Fruit fly (Drosophila melanogaster): ENCODE measurements around the gene CG33630.

The CG33630 gene

dm6 chr3R:10070195-10070594, 7.8 kb downstream of the CG33630 start:
- TF ChIP-seq CG1832 (GFP tag; optimal IDR thresholded peaks at IDR 0.05), result peak; percentile 32
- TF ChIP-seq scrt (GFP tag; optimal IDR thresholded peaks at IDR 0.05), result peak; percentile 95
- TF ChIP-seq nerfin-1 (tag; optimal IDR thresholded peaks at IDR 0.05), result peak; percentile 79
- no peak for TF ChIP-seq tio (GFP tag; optimal IDR thresholded peaks at IDR 0.05)
- TF ChIP-seq CG11093 (GFP tag; IDR thresholded peaks at IDR 0.05), result no peak
- TF ChIP-seq Oaz (GFP tag; IDR thresholded peaks at IDR 0.05), result no peak
- no peak for TF ChIP-seq Trl (optimal IDR thresholded peaks at IDR 0.05)
- no peak for TF ChIP-seq Trl (GFP tag; optimal IDR thresholded peaks at IDR 0.05)
- no peak for TF ChIP-seq CG30020 (tag; optimal IDR thresholded peaks at IDR 0.05)
- no peak for TF ChIP-seq Tbp (GFP tag; optimal IDR thresholded peaks at IDR 0.05)
- TF ChIP-seq caup (GFP tag; optimal IDR thresholded peaks at IDR 0.05; ENCODE audit: severe bottlenecking), result no peak
- no peak for TF ChIP-seq Hmx (GFP tag; optimal IDR thresholded peaks at IDR 0.05)
- no peak for TF ChIP-seq E2f1 (GFP tag; IDR thresholded peaks at IDR 0.05)
- no peak for TF ChIP-seq CrebB (tag; optimal IDR thresholded peaks at IDR 0.05)
- TF ChIP-seq D19A (tag; optimal IDR thresholded peaks at IDR 0.05), result no peak
- no peak for TF ChIP-seq Ptx1 (GFP tag; IDR thresholded peaks at IDR 0.05)
- peak; percentile 39; the same call in 1 of the 2 replicates for TF ChIP-seq onecut (GFP tag; IDR thresholded peaks at IDR 0.05)
- TF ChIP-seq fru (optimal IDR thresholded peaks at IDR 0.05), result no peak
- TF ChIP-seq Deaf1 (tag; optimal IDR thresholded peaks at IDR 0.05), result no peak
- TF ChIP-seq dati (GFP tag; IDR thresholded peaks at IDR 0.05), result no peak
- TF ChIP-seq CG7271 (tag; optimal IDR thresholded peaks at IDR 0.05), result no peak
- peak; percentile 63; the same call in 1 of the 4 replicates for TF ChIP-seq chinmo (GFP tag; IDR thresholded peaks at IDR 0.05; ENCODE audit: partially characterized antibody)
- no peak for TF ChIP-seq ci (GFP tag; IDR thresholded peaks at IDR 0.05)
- TF ChIP-seq MTF-1 (GFP tag; optimal IDR thresholded peaks at IDR 0.05; ENCODE audit: borderline replicate concordance), result no peak
- peak; percentile 46; the same call in 1 of the 2 replicates for TF ChIP-seq seq (GFP tag; IDR thresholded peaks at IDR 0.05)
- no peak for TF ChIP-seq CG31441 (GFP tag; IDR thresholded peaks at IDR 0.05)
- TF ChIP-seq al (GFP tag; IDR thresholded peaks at IDR 0.05), result no peak
- 0 out of 2 replicates have a peak, but pooled peaks have one; percentile 1 for TF ChIP-seq Dref (GFP tag; IDR thresholded peaks at IDR 0.05)
- no peak for TF ChIP-seq p53 (GFP tag; optimal IDR thresholded peaks at IDR 0.05)
- peak; percentile 97 for TF ChIP-seq Nf-YC (tag; optimal IDR thresholded peaks at IDR 0.05)
- TF ChIP-seq br (optimal IDR thresholded peaks at IDR 0.05), result no peak
- no peak for TF ChIP-seq Ssrp (tag; optimal IDR thresholded peaks at IDR 0.05)
- no peak for TF ChIP-seq CG13894 (tag; optimal IDR thresholded peaks at IDR 0.05)
- peak; percentile 96 for TF ChIP-seq Nf-YB (GFP tag; optimal IDR thresholded peaks at IDR 0.05)
- TF ChIP-seq CG5180 (GFP tag; optimal IDR thresholded peaks at IDR 0.05), result no peak
- no peak for TF ChIP-seq BEAF-32 (GFP tag; optimal IDR thresholded peaks at IDR 0.05)
- peak; percentile 95 for TF ChIP-seq ewg (GFP tag; optimal IDR thresholded peaks at IDR 0.05)
- TF ChIP-seq CG10321 (GFP tag; IDR thresholded peaks at IDR 0.05), result no peak
- TF ChIP-seq CG32772 (GFP tag; IDR thresholded peaks at IDR 0.05), result no peak
- 0 out of 3 replicates have a peak, but pooled peaks have one; percentile 16 for TF ChIP-seq CG16813 (GFP tag; IDR thresholded peaks at IDR 0.05; ENCODE audit: partially characterized antibody)
- 0 out of 2 replicates have a peak, but pooled peaks have one; percentile 25 for TF ChIP-seq CG32532 (GFP tag; IDR thresholded peaks at IDR 0.05)
- no peak for TF ChIP-seq hkb (optimal IDR thresholded peaks at IDR 0.05)
- TF ChIP-seq hkb (GFP tag; IDR thresholded peaks at IDR 0.05), result no peak
- 0 out of 2 replicates have a peak, but pooled peaks have one; percentile 18 for TF ChIP-seq dan (GFP tag; IDR thresholded peaks at IDR 0.05)
- TF ChIP-seq CG4282 (GFP tag; optimal IDR thresholded peaks at IDR 0.05), result no peak
- no peak for TF ChIP-seq Hey (tag; optimal IDR thresholded peaks at IDR 0.05)
- 0 out of 2 replicates have a peak, but pooled peaks have one; percentile 12 for TF ChIP-seq dimm (GFP tag; IDR thresholded peaks at IDR 0.05)

All from whole organism, embryonic.